Worm (Caenorhabditis elegans): Measurements from ENCODE around the gene ncx-7.

ncx-7 gene

DNA sequence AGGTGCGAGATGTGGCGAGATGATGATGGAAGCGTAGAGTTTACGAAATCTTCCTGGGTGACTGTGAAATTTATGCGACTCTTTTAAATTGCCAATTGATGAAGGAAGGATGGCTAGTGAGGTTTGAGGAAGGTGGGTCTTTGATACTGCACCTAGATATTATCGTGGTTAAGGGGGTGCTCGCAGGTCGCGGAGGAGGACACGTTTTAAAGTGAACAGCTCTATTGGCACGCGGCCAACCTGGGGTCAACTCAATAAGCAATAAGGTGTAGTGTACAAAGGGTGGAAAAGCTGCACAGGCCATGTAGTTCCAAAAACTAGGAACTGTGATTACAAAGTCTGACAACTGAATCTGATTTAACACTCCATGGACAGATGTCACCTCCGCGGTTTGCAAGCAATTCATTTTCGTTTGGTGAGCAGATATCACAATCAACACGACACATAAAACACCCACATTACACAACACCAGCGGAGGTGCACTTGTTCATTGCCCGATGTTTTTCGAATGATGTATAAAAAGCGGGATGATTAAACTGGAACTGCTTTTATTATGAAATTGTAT is 25.3 kb upstream of the ncx-7 start:
- TF ChIP-seq zag-1 (tag; optimal IDR thresholded peaks at IDR 0.05) (no peak), rnt-1 (tag; optimal IDR thresholded peaks at IDR 0.05) (peak; percentile 32), efl-1 (optimal IDR thresholded peaks at IDR 0.05) (no peak), efl-1 (GFP tag; optimal IDR thresholded peaks at IDR 0.05 in 1 of 2) (peak in 1 of 2 experiments; percentile 80), lin-14 (GFP tag; optimal IDR thresholded peaks at IDR 0.05) (peak; percentile 20), nhr-90 (tag; optimal IDR thresholded peaks at IDR 0.05; ENCODE audit: poor library complexity) (no peak)

DNA sequence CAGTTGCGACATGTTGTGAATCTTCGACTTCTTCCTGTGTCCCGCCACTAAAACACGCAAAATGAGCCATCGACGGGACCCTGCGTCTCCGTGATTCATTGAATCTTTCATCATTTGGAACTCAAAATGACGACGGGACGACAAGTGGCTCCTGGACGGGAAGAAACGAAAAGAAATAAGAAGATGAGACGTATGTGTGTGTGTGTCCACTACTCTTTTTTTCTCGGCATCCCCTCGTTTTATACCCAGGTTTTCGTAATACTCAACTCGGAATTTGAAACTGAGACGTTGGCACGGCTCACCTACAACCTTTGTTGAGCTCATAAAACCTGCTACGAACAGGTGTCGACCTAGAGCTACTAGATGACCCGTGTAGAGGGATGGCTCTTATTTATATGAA is 24.4 kb upstream of the ncx-7 start:
- TF ChIP-seq egl-13 (tag; optimal IDR thresholded peaks at IDR 0.05), result no peak
- no peak for TF ChIP-seq vab-15 (tag; optimal IDR thresholded peaks at IDR 0.05)
- no peak for TF ChIP-seq elt-3 (tag; optimal IDR thresholded peaks at IDR 0.05)
- TF ChIP-seq nhr-19 (GFP tag; conservative IDR thresholded peaks at IDR 0.05), result peak; percentile 22; the same call in 1 of the 2 replicates
- TF ChIP-seq jun-1 (tag; optimal IDR thresholded peaks at IDR 0.05), result no peak
- TF ChIP-seq nhr-90 (tag; optimal IDR thresholded peaks at IDR 0.05; ENCODE audit: poor library complexity), result no peak
- TF ChIP-seq mep-1 (tag; optimal IDR thresholded peaks at IDR 0.05), result no peak
- no peak for TF ChIP-seq ces-1 (GFP tag; optimal IDR thresholded peaks at IDR 0.05)
- no peak for TF ChIP-seq elt-2 (tag; optimal IDR thresholded peaks at IDR 0.05)
- TF ChIP-seq mab-9 (GFP tag; IDR thresholded peaks at IDR 0.05), result no peak
- TF ChIP-seq nhr-12 (tag; optimal IDR thresholded peaks at IDR 0.05), result no peak
- TF ChIP-seq mef-2 (tag; optimal IDR thresholded peaks at IDR 0.05), result no peak
- no peak for TF ChIP-seq swsn-7 (tag; optimal IDR thresholded peaks at IDR 0.05)
- TF ChIP-seq tbx-2 (tag; optimal IDR thresholded peaks at IDR 0.05), result no peak
- no peak for TF ChIP-seq ztf-11 (tag; optimal IDR thresholded peaks at IDR 0.05)
- no peak for TF ChIP-seq Y116A8C.19 (tag; optimal IDR thresholded peaks at IDR 0.05; ENCODE audit: borderline replicate concordance)
- TF ChIP-seq unc-98 (GFP tag; IDR thresholded peaks at IDR 0.05), result no peak
- peak in 1 of 2 experiments; percentile 6 for TF ChIP-seq efl-1 (optimal IDR thresholded peaks at IDR 0.05)
- TF ChIP-seq efl-1 (GFP tag; optimal IDR thresholded peaks at IDR 0.05 in 1 of 2), result no peak
- no peak for TF ChIP-seq unc-30 (tag; optimal IDR thresholded peaks at IDR 0.05)
- TF ChIP-seq dpl-1 (GFP tag; optimal IDR thresholded peaks at IDR 0.05), result no peak
- no peak for TF ChIP-seq zag-1 (tag; optimal IDR thresholded peaks at IDR 0.05)
- no peak for TF ChIP-seq grh-1 (GFP tag; IDR thresholded peaks at IDR 0.05)
- TF ChIP-seq blmp-1 (tag; optimal IDR thresholded peaks at IDR 0.05), result no peak
- TF ChIP-seq nhr-28 (tag; optimal IDR thresholded peaks at IDR 0.05), result no peak
- no peak for TF ChIP-seq tlp-1 (tag; optimal IDR thresholded peaks at IDR 0.05)
- TF ChIP-seq nhr-76 (tag; optimal IDR thresholded peaks at IDR 0.05), result no peak
- no peak for TF ChIP-seq unc-86 (tag; optimal IDR thresholded peaks at IDR 0.05)
- TF ChIP-seq ceh-90 (tag; optimal IDR thresholded peaks at IDR 0.05), result no peak
- no peak for TF ChIP-seq aha-1 (tag; optimal IDR thresholded peaks at IDR 0.05)
- TF ChIP-seq C34B4.2 (tag; optimal IDR thresholded peaks at IDR 0.05), result no peak
- TF ChIP-seq nhr-237 (tag; optimal IDR thresholded peaks at IDR 0.05), result no peak
- TF ChIP-seq nhr-71 (tag; optimal IDR thresholded peaks at IDR 0.05), result peak; percentile 64
- TF ChIP-seq hlh-17 (GFP tag; optimal IDR thresholded peaks at IDR 0.05; ENCODE audit: borderline replicate concordance), result no peak
- no peak for TF ChIP-seq nhr-47 (tag; optimal IDR thresholded peaks at IDR 0.05)
- TF ChIP-seq fkh-8 (tag; optimal IDR thresholded peaks at IDR 0.05), result no peak
- no peak for TF ChIP-seq alr-1 (tag; optimal IDR thresholded peaks at IDR 0.05; ENCODE audit: borderline replicate concordance)
- no peak for TF ChIP-seq nhr-85 (tag)
- no peak for TF ChIP-seq ceh-82 (tag; optimal IDR thresholded peaks at IDR 0.05)
- TF ChIP-seq hlh-4 (tag; optimal IDR thresholded peaks at IDR 0.05), result no peak
- no peak for TF ChIP-seq snpc-4 (tag; optimal IDR thresholded peaks at IDR 0.05)
- TF ChIP-seq ets-5 (GFP tag; IDR thresholded peaks at IDR 0.05), result no peak
- TF ChIP-seq pag-3 (tag; optimal IDR thresholded peaks at IDR 0.05; ENCODE audit: borderline replicate concordance, insufficient read depth), result peak; percentile 83
- no peak for TF ChIP-seq lin-35 (GFP tag; optimal IDR thresholded peaks at IDR 0.05)
- TF ChIP-seq pax-3 (tag; optimal IDR thresholded peaks at IDR 0.05), result no peak
- TF ChIP-seq fkh-4 (tag; optimal IDR thresholded peaks at IDR 0.05; ENCODE audit: borderline replicate concordance), result no peak
- TF ChIP-seq nhr-84 (tag; optimal IDR thresholded peaks at IDR 0.05), result no peak
- TF ChIP-seq ceh-88 (GFP tag; IDR thresholded peaks at IDR 0.05), result no peak
